Worm (Caenorhabditis elegans): Measurements from ENCODE around the gene ins-1.
A peak's percentile ranks its signal among the peaks of the same experiment; 100 is the strongest.

ins-1 gene

ce11 chrIV:10462608-10463007, 26.1 kb downstream of the ins-1 start:
- TF ChIP-seq dmd-6 (GFP tag; IDR thresholded peaks at IDR 0.05) (peak; percentile 82), dmd-9 (GFP tag; IDR thresholded peaks at IDR 0.05) (no peak), aha-1 (tag) (peak; percentile 44), daf-16 (GFP tag; optimal IDR thresholded peaks at IDR 0.05) (no peak), daf-16 (tag; optimal IDR thresholded peaks at IDR 0.05) (peak; percentile 69), pha-4 (GFP tag; IDR thresholded peaks at IDR 0.05) (no peak), pha-4 (tag; optimal IDR thresholded peaks at IDR 0.05) (no peak), skn-1 (tag; optimal IDR thresholded peaks at IDR 0.05) (no peak), nhr-28 (tag; optimal IDR thresholded peaks at IDR 0.05) (peak; percentile 3)

DNA sequence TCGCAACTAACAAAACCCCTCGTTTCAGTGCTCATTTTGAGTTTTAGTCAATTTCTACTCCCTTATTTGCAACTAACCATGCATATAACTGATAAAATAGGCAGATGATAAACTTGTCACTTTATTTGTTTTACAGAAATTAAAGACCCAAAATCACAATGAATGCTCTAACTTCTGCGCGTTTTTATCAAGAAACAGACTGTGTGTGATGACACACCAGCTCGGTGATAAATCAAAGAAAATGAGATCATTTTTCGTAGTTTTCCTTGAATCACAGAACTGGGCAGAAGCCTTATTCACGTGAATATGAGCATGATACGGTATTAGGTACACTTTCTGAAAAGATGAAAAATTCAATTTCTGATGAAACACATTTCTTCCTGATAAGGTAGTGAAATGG, 26.6 kb downstream of the ins-1 start:
- peak; percentile 83 for TF ChIP-seq dve-1 (tag; optimal IDR thresholded peaks at IDR 0.05; ENCODE audit: insufficient read depth)
- no peak for TF ChIP-seq F37D6.2 (tag; optimal IDR thresholded peaks at IDR 0.05)
- TF ChIP-seq pqm-1 (tag; optimal IDR thresholded peaks at IDR 0.05), result peak; percentile 84
- TF ChIP-seq tra-1 (GFP tag; IDR thresholded peaks at IDR 0.05), result peak; percentile 87
- peak; percentile 84 for TF ChIP-seq lin-1 (GFP tag; IDR thresholded peaks at IDR 0.05)
- TF ChIP-seq spr-1 (tag; optimal IDR thresholded peaks at IDR 0.05), result no peak
- peak; percentile 96 for TF ChIP-seq php-3 (GFP tag; IDR thresholded peaks at IDR 0.05)
- no peak for TF ChIP-seq snpc-1.2 (GFP tag; IDR thresholded peaks at IDR 0.05)
- TF ChIP-seq ceh-20 (GFP tag; IDR thresholded peaks at IDR 0.05), result peak; percentile 76
- peak; percentile 77 for TF ChIP-seq nhr-28 (tag; optimal IDR thresholded peaks at IDR 0.05)
- TF ChIP-seq hlh-11 (tag; optimal IDR thresholded peaks at IDR 0.05), result peak; percentile 91
- peak in 1 of 2 experiments; percentile 81 for TF ChIP-seq unc-62 (GFP tag; optimal IDR thresholded peaks at IDR 0.05 in 1 of 2)
- TF ChIP-seq unc-62 (tag; optimal IDR thresholded peaks at IDR 0.05), result no peak
- peak; percentile 77; the same call in 1 of the 2 replicates for TF ChIP-seq saeg-2 (GFP tag; IDR thresholded peaks at IDR 0.05)
- no peak for TF ChIP-seq lim-7 (GFP tag; IDR thresholded peaks at IDR 0.05)
- no peak for TF ChIP-seq egl-43 (GFP tag; IDR thresholded peaks at IDR 0.05)
- TF ChIP-seq F44E2.7 (GFP tag; IDR thresholded peaks at IDR 0.05), result no peak
- no peak for TF ChIP-seq nhr-111 (GFP tag; optimal IDR thresholded peaks at IDR 0.05)
- TF ChIP-seq nhr-42 (GFP tag; IDR thresholded peaks at IDR 0.05), result 0 out of 2 replicates have a peak, but pooled peaks have one; percentile 29
- peak in 1 of 2 experiments; percentile 71 for TF ChIP-seq daf-16 (GFP tag; optimal IDR thresholded peaks at IDR 0.05)
- TF ChIP-seq daf-16 (tag; optimal IDR thresholded peaks at IDR 0.05), result peak; percentile 82
- peak; percentile 89 for TF ChIP-seq mxl-2 (GFP tag; conservative IDR thresholded peaks at IDR 0.05)
- TF ChIP-seq nhr-102 (tag; optimal IDR thresholded peaks at IDR 0.05), result peak; percentile 71
- no peak for TF ChIP-seq Y48G9A.11 (GFP tag; IDR thresholded peaks at IDR 0.05)
- no peak for TF ChIP-seq hif-1 (tag; optimal IDR thresholded peaks at IDR 0.05)
- TF ChIP-seq T26A8.4 (GFP tag; IDR thresholded peaks at IDR 0.05), result 0 out of 2 replicates have a peak, but pooled peaks have one; percentile 14
- no peak for TF ChIP-seq egl-27 (tag; optimal IDR thresholded peaks at IDR 0.05)
- TF ChIP-seq attf-4 (tag; optimal IDR thresholded peaks at IDR 0.05), result no peak
- peak; percentile 55 for TF ChIP-seq hlh-30 (tag; optimal IDR thresholded peaks at IDR 0.05; ENCODE audit: insufficient read depth)
- peak; percentile 98 for TF ChIP-seq dmd-6 (GFP tag; IDR thresholded peaks at IDR 0.05)
- no peak for TF ChIP-seq mxl-3 (GFP tag; optimal IDR thresholded peaks at IDR 0.05)
- TF ChIP-seq nhr-48 (tag; optimal IDR thresholded peaks at IDR 0.05), result peak; percentile 80
- TF ChIP-seq spr-3 (GFP tag; optimal IDR thresholded peaks at IDR 0.05), result no peak
- TF ChIP-seq arid-1 (GFP tag; conservative IDR thresholded peaks at IDR 0.05), result no peak
- TF ChIP-seq dpl-1 (GFP tag; optimal IDR thresholded peaks at IDR 0.05), result no peak
- no peak for TF ChIP-seq nhr-10 (tag; optimal IDR thresholded peaks at IDR 0.05)

All from whole organism, L4 larva.